Fruit fly (Drosophila melanogaster) Kc167 (cell line): ENCODE results near the gene narya.

ENCODE experiments used
- Sin3A ChIP-seq: fragments of >200 bp; optimal IDR thresholded peaks from 2 replicates; lab custom pipeline; 2018; ENCODE audit warnings: missing external identifiers
- psq ChIP-seq: fragments of >200 bp; optimal IDR thresholded peaks from 2 replicates; lab custom pipeline; 2017; ENCODE audit warnings: missing external identifiers

- TF ChIP-seq Sin3A (lab: Kevin White, UChicago) (no peak), psq (lab: Kevin White, UChicago) (no peak)
Observed at dm6 chrX:19520888-19521287, 46.0 kb downstream of the narya start.
